Worm (Caenorhabditis elegans): ENCODE data around the gene str-18.

ce11 chrV:15702263-15702662, 39.5 kb downstream of the str-18 start, which contains the start of gene nhr-53:
- TF ChIP-seq him-1 (tag; optimal IDR thresholded peaks at IDR 0.05) (no peak), W03F9.2 (tag; optimal IDR thresholded peaks at IDR 0.05) (no peak)
